Worm (Caenorhabditis elegans) whole organism, L4 larva: Measurements from ENCODE around the gene cpr-8.
A peak's percentile ranks its signal among the peaks of the same experiment; 100 is the strongest.

Source experiments
- Y105C5A.15 ChIP-seq: fragments of 200-800 bp; sonication (Bioruptor generic); IDR thresholded peaks from 2 replicates; pipeline ENCODE4 v1.3.6; 2022; ENCODE audit warnings: missing genetic modification characterization, missing compliant biosample characterization
- ama-1 ChIP-seq: fragments of 150-350 bp; optimal IDR thresholded peaks from 2 replicates; lab custom pipeline; 2014; ENCODE audit warnings: inconsistent platforms, mixed read lengths
- fkh-10 ChIP-seq: fragments of 150-350 bp; optimal IDR thresholded peaks from 2 replicates; lab custom pipeline; 2014; ENCODE audit warnings: missing biosample characterization, missing genetic modification reagents, missing genetic modification characterization
- fos-1 ChIP-seq: fragments of 150-350 bp; optimal IDR thresholded peaks from 2 replicates; lab custom pipeline; 2014; ENCODE audit warnings: missing biosample characterization, missing genetic modification characterization
- lsy-2 ChIP-seq, 2 experiments: fragments of 150-350 bp in 1 of 2; sonication (generic microtip) in 1 of 2; optimal IDR thresholded peaks; 2 replicates each; lab custom pipeline; 2014 to 2017; ENCODE audit warnings: missing biosample characterization in 2 of 2, missing genetic modification characterization in 2 of 2
- madf-9 ChIP-seq: fragments of 200-800 bp; sonication (Bioruptor generic); conservative IDR thresholded peaks from 2 replicates; pipeline ENCODE4 v1.3.6; 2022; ENCODE audit warnings: missing genetic modification reagents, missing genetic modification characterization, missing compliant biosample characterization
- nhr-11 ChIP-seq: fragments of 150-350 bp; optimal IDR thresholded peaks from 2 replicates; lab custom pipeline; 2014; ENCODE audit warnings: missing biosample characterization, missing genetic modification characterization
- nhr-25 ChIP-seq: sonication (generic microtip); optimal IDR thresholded peaks from 2 replicates; lab custom pipeline; 2017; ENCODE audit warnings: missing genetic modification characterization, mild to moderate bottlenecking, missing compliant biosample characterization, antibody characterized with exemption, moderate library complexity, borderline replicate concordance; ENCODE audit not compliant: insufficient read depth
- nhr-76 ChIP-seq: fragments of 150-350 bp; optimal IDR thresholded peaks from 2 replicates; lab custom pipeline; 2014; ENCODE audit warnings: missing biosample characterization, missing genetic modification characterization
- pqm-1 ChIP-seq: sonication (generic microtip); optimal IDR thresholded peaks from 2 replicates; lab custom pipeline; 2017; ENCODE audit warnings: missing biosample characterization, missing genetic modification characterization

DNA sequence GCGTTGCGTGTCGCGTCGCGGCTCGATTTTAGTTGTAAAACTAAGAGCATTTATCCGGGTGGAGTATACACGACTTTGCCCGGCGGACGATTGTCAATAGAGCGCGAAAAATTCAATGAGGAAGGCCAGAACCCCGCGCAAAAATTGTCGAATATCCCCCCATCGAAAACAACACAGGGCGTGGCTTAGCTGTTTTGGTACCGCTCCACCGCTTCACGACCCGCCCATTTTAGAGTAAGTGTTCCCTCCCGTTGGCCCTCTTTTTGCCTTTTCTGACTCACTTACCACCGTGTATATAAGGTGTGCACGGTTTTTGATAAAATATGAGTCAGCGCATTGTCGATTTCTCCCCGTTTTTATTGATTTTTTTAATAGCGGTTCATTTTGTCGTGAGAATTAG lies 19.0 kb downstream of the cpr-8 start:
- TF ChIP-seq ama-1 (no peak), fkh-10 (GFP tag; lab: Kevin White, UChicago) (no peak), fos-1 (no peak), madf-9 (GFP tag; lab: Robert Waterston, UW) (no peak), Y105C5A.15 (GFP tag; lab: Robert Waterston, UW) (0 out of 2 replicates have a peak, but pooled peaks have one; percentile 53), lsy-2 (tag; optimal IDR thresholded peaks at IDR 0.05; lab: Kevin White, UChicago) (no peak), nhr-25 (tag; lab: Kevin White, UChicago) (no peak), nhr-76 (tag; lab: Kevin White, UChicago) (no peak), pqm-1 (no peak), nhr-11 (tag; lab: Kevin White, UChicago) (no peak)
